Fruit fly (Drosophila melanogaster) whole organism, embryonic: ENCODE measurements around the gene CG12171.

ENCODE experiments used
- Asciz ChIP-seq: fragments of 200-800 bp; sonication (Bioruptor generic); optimal IDR thresholded peaks from 2 replicates; lab custom pipeline; 2017; ENCODE audit warnings: missing biosample characterization, mild to moderate bottlenecking, missing genetic modification characterization, missing genetic modification reagents
- CG10321 ChIP-seq: fragments of 200-800 bp; sonication (Bioruptor generic); IDR thresholded peaks from 2 replicates; pipeline ENCODE4 v1.3.6; 2022; ENCODE audit warnings: missing biosample characterization, missing genetic modification characterization
- CG11456 ChIP-seq: fragments of 200-800 bp; sonication (Bioruptor generic); IDR thresholded peaks from 3 replicates; pipeline ENCODE4 v1.3.6; 2022; ENCODE audit warnings: missing biosample characterization, missing genetic modification characterization
- CG13624 ChIP-seq: fragments of 200-800 bp; sonication (Bioruptor generic); optimal IDR thresholded peaks from 2 replicates; lab custom pipeline; 2016; ENCODE audit warnings: missing biosample characterization, missing genetic modification characterization
- CG14710 ChIP-seq: fragments of 200-800 bp; sonication (Bioruptor generic); optimal IDR thresholded peaks from 3 replicates; lab custom pipeline; 2019; ENCODE audit warnings: missing biosample characterization, mild to moderate bottlenecking, missing genetic modification characterization, moderate library complexity
- CG2120 ChIP-seq: fragments of 200-800 bp; sonication (Bioruptor generic); optimal IDR thresholded peaks from 3 replicates; lab custom pipeline; 2016; ENCODE audit warnings: missing biosample characterization, missing genetic modification characterization
- CG30431 ChIP-seq: fragments of 200-800 bp; sonication (Bioruptor generic); optimal IDR thresholded peaks from 2 replicates; lab custom pipeline; 2017; ENCODE audit warnings: missing biosample characterization, missing genetic modification characterization
- CG32772 ChIP-seq: fragments of 200-800 bp; sonication (Bioruptor generic); IDR thresholded peaks from 2 replicates; pipeline ENCODE4 v1.3.6; 2022; ENCODE audit warnings: missing biosample characterization, missing genetic modification characterization
- CG3281 ChIP-seq: fragments of 200-800 bp; sonication (Bioruptor generic); optimal IDR thresholded peaks from 3 replicates; lab custom pipeline; 2017; ENCODE audit warnings: missing biosample characterization, mild to moderate bottlenecking, missing genetic modification characterization
- CG34224 ChIP-seq: fragments of 200-800 bp; sonication (Bioruptor generic); IDR thresholded peaks from 3 replicates; pipeline ENCODE4 v1.3.6; 2022; ENCODE audit warnings: missing biosample characterization, missing genetic modification characterization; ENCODE audit not compliant: partially characterized antibody
- CG34422 ChIP-seq: fragments of 200-800 bp; sonication (Bioruptor generic); IDR thresholded peaks from 3 replicates; pipeline ENCODE4 v1.3.6; 2022; ENCODE audit warnings: missing biosample characterization, missing genetic modification characterization
- CG4404 ChIP-seq: fragments of 200-800 bp; sonication (Bioruptor generic); IDR thresholded peaks from 2 replicates; pipeline ENCODE4 v1.3.6; 2022; ENCODE audit warnings: missing biosample characterization, missing genetic modification characterization
- CG4854 ChIP-seq: fragments of 200-800 bp; sonication (Bioruptor generic); optimal IDR thresholded peaks from 2 replicates; lab custom pipeline; 2016; ENCODE audit warnings: missing biosample characterization, missing genetic modification characterization, inconsistent platforms
- CG6654 ChIP-seq: fragments of 200-800 bp; sonication (Bioruptor generic); optimal IDR thresholded peaks from 2 replicates; lab custom pipeline; 2017; ENCODE audit warnings: missing biosample characterization, mild to moderate bottlenecking, missing genetic modification characterization
- CG7963 ChIP-seq: fragments of 200-800 bp; sonication (Bioruptor generic); IDR thresholded peaks from 3 replicates; pipeline ENCODE4 v1.3.6; 2022; ENCODE audit warnings: missing biosample characterization, missing genetic modification characterization; ENCODE audit not compliant: partially characterized antibody
- CG8478 ChIP-seq: fragments of >200 bp; optimal IDR thresholded peaks from 2 replicates; lab custom pipeline; 2018
- CG9817 ChIP-seq: fragments of 200-800 bp; sonication (Bioruptor generic); optimal IDR thresholded peaks from 2 replicates; lab custom pipeline; 2018; ENCODE audit warnings: missing biosample characterization, mild to moderate bottlenecking, missing genetic modification characterization, moderate library complexity
- Chrac-16 ChIP-seq: fragments of 200-800 bp; sonication (Bioruptor generic); optimal IDR thresholded peaks from 3 replicates; lab custom pipeline; 2016; ENCODE audit warnings: missing biosample characterization, missing genetic modification characterization
- E2f2 ChIP-seq: fragments of 200-800 bp; sonication (Bioruptor generic); IDR thresholded peaks from 2 replicates; pipeline ENCODE4 v1.3.6; 2022; ENCODE audit warnings: missing biosample characterization, missing genetic modification characterization
- GATAe ChIP-seq: fragments of 200-800 bp; sonication (Bioruptor generic); conservative IDR thresholded peaks from 2 replicates; pipeline ENCODE4 v1.3.6; 2022; ENCODE audit warnings: missing biosample characterization, missing genetic modification characterization
- Gug ChIP-seq: fragments of 200-800 bp; sonication (Bioruptor generic); IDR thresholded peaks from 4 replicates; pipeline ENCODE4 v1.3.6; 2022; ENCODE audit warnings: missing biosample characterization, missing genetic modification characterization
- HLH4C ChIP-seq: fragments of 200-800 bp; sonication (Bioruptor generic); IDR thresholded peaks from 3 replicates; pipeline ENCODE4 v1.3.6; 2022; ENCODE audit warnings: missing biosample characterization, missing genetic modification characterization; ENCODE audit not compliant: partially characterized antibody
- Hr51 ChIP-seq, 2 experiments: fragments of 200-800 bp; sonication (Bioruptor generic); optimal IDR thresholded peaks; 2 replicates in 1 of 2; 3 replicates in 1 of 2; lab custom pipeline; 2016 to 2018; ENCODE audit warnings: missing biosample characterization in 2 of 2, missing genetic modification characterization in 2 of 2, mild to moderate bottlenecking in 1 of 2, moderate library complexity in 1 of 2
- Hsf ChIP-seq: fragments of 200-800 bp; sonication (Bioruptor generic); optimal IDR thresholded peaks from 3 replicates; lab custom pipeline; 2016; ENCODE audit warnings: missing biosample characterization, missing genetic modification characterization
- Ravus ChIP-seq: fragments of 200-800 bp; sonication (Bioruptor generic); IDR thresholded peaks from 2 replicates; pipeline ENCODE4 v1.3.6; 2022; ENCODE audit warnings: missing biosample characterization, missing genetic modification characterization
- Six4 ChIP-seq: fragments of 200-800 bp; sonication (Bioruptor generic); optimal IDR thresholded peaks from 2 replicates; lab custom pipeline; 2016; ENCODE audit warnings: missing biosample characterization, missing genetic modification characterization
- Tbp ChIP-seq: fragments of >200 bp; optimal IDR thresholded peaks from 2 replicates; lab custom pipeline; 2018; ENCODE audit warnings: missing biosample characterization, missing genetic modification characterization
- Usf ChIP-seq: fragments of 200-800 bp; sonication (Bioruptor generic); optimal IDR thresholded peaks from 2 replicates; lab custom pipeline; 2017; ENCODE audit warnings: missing genotype, missing biosample characterization, missing genetic modification characterization
- ab ChIP-seq: fragments of 200-800 bp; sonication (Bioruptor generic); optimal IDR thresholded peaks from 2 replicates; lab custom pipeline; 2016; ENCODE audit warnings: missing biosample characterization, missing genetic modification characterization
- ac ChIP-seq: fragments of 200-800 bp; sonication (Bioruptor generic); optimal IDR thresholded peaks from 3 replicates; lab custom pipeline; 2017; ENCODE audit warnings: missing biosample characterization, mild to moderate bottlenecking, missing genetic modification characterization
- chn ChIP-seq: fragments of 200-800 bp; sonication (Bioruptor generic); optimal IDR thresholded peaks from 2 replicates; lab custom pipeline; 2016; ENCODE audit warnings: missing biosample characterization, missing genetic modification characterization
- crc ChIP-seq: fragments of 200-800 bp; sonication (Bioruptor generic); optimal IDR thresholded peaks from 2 replicates; lab custom pipeline; 2016; ENCODE audit warnings: missing biosample characterization, missing genetic modification characterization
- grn ChIP-seq: fragments of 200-800 bp; sonication (Bioruptor generic); optimal IDR thresholded peaks from 3 replicates; lab custom pipeline; 2017; ENCODE audit warnings: missing biosample characterization, missing genetic modification characterization
- ind ChIP-seq: fragments of 200-800 bp; sonication (Bioruptor generic); optimal IDR thresholded peaks from 3 replicates; lab custom pipeline; 2016; ENCODE audit warnings: missing biosample characterization, missing genetic modification characterization
- lola ChIP-seq, 3 experiments: fragments of >200 bp in 2 of 3; fragments of 200-800 bp in 1 of 3; sonication (Bioruptor generic) in 1 of 3; optimal IDR thresholded peaks; 2 replicates each; lab custom pipeline; 2017 to 2019; ENCODE audit warnings: missing biosample characterization in 3 of 3, missing genetic modification characterization in 3 of 3, mild to moderate bottlenecking in 1 of 3, moderate library complexity in 1 of 3
- mld ChIP-seq: fragments of 200-800 bp; sonication (Bioruptor generic); IDR thresholded peaks from 3 replicates; pipeline ENCODE4 v1.3.6; 2022; ENCODE audit warnings: missing biosample characterization, missing genetic modification characterization; ENCODE audit not compliant: partially characterized antibody
- nerfin-2 ChIP-seq: fragments of 200-800 bp; sonication (Bioruptor generic); IDR thresholded peaks from 2 replicates; pipeline ENCODE4 v1.3.6; 2022; ENCODE audit warnings: missing biosample characterization, missing genetic modification characterization; ENCODE audit not compliant: partially characterized antibody
- p53 ChIP-seq: fragments of 200-800 bp; sonication (Bioruptor generic); optimal IDR thresholded peaks from 2 replicates; lab custom pipeline; 2016; ENCODE audit warnings: missing biosample characterization, missing genetic modification characterization
- pan ChIP-seq, 4 experiments: fragments of >200 bp in 3 of 4; fragments of 200-800 bp in 1 of 4; sonication (Bioruptor generic) in 1 of 4; optimal IDR thresholded peaks in 3 of 4; IDR thresholded peaks in 1 of 4; 2 replicates each; pipeline versions ENCODE4 v1.3.6 to Lab custom; 2017 to 2022; ENCODE audit warnings: missing biosample characterization in 2 of 4, missing genetic modification characterization in 2 of 4, mixed read lengths in 1 of 4
- prd ChIP-seq, 3 experiments: fragments of >200 bp in 2 of 3; fragments of 200-800 bp in 1 of 3; sonication (Bioruptor generic) in 1 of 3; optimal IDR thresholded peaks in 2 of 3; IDR thresholded peaks in 1 of 3; 2 replicates in 2 of 3; 3 replicates in 1 of 3; pipeline versions ENCODE4 v1.3.6 to Lab custom; 2017 to 2022; ENCODE audit warnings: missing biosample characterization in 1 of 3, missing genetic modification characterization in 1 of 3
- pros ChIP-seq: fragments of 200-800 bp; sonication (Bioruptor generic); optimal IDR thresholded peaks from 3 replicates; lab custom pipeline; 2019; ENCODE audit warnings: missing biosample characterization, mild to moderate bottlenecking, missing genetic modification characterization, moderate library complexity
- sd ChIP-seq: fragments of 200-800 bp; sonication (Bioruptor generic); optimal IDR thresholded peaks from 3 replicates; lab custom pipeline; 2018; ENCODE audit warnings: missing biosample characterization, mild to moderate bottlenecking, missing genetic modification characterization, moderate library complexity
- stwl ChIP-seq: fragments of 200-800 bp; sonication (Bioruptor generic); optimal IDR thresholded peaks from 3 replicates; lab custom pipeline; 2018; ENCODE audit warnings: missing biosample characterization, mild to moderate bottlenecking, missing genetic modification characterization, moderate library complexity
- trem ChIP-seq: fragments of 200-800 bp; optimal IDR thresholded peaks from 3 replicates; lab custom pipeline; 2019; ENCODE audit warnings: missing biosample characterization, mild to moderate bottlenecking, missing genetic modification characterization, moderate library complexity
- wek ChIP-seq: fragments of 200-800 bp; sonication (Bioruptor generic); optimal IDR thresholded peaks from 3 replicates; lab custom pipeline; 2018; ENCODE audit warnings: missing biosample characterization, mild to moderate bottlenecking, missing genetic modification characterization, moderate library complexity
- zen2 ChIP-seq: fragments of 200-800 bp; sonication (Bioruptor generic); IDR thresholded peaks from 3 replicates; pipeline ENCODE4 v1.3.6; 2022; ENCODE audit warnings: missing biosample characterization, missing genetic modification characterization; ENCODE audit not compliant: partially characterized antibody
- zf30C ChIP-seq: fragments of 200-800 bp; sonication (Bioruptor generic); optimal IDR thresholded peaks from 3 replicates; lab custom pipeline; 2018; ENCODE audit warnings: missing biosample characterization, mild to moderate bottlenecking, missing genetic modification characterization

Gene CG12171

DNA sequence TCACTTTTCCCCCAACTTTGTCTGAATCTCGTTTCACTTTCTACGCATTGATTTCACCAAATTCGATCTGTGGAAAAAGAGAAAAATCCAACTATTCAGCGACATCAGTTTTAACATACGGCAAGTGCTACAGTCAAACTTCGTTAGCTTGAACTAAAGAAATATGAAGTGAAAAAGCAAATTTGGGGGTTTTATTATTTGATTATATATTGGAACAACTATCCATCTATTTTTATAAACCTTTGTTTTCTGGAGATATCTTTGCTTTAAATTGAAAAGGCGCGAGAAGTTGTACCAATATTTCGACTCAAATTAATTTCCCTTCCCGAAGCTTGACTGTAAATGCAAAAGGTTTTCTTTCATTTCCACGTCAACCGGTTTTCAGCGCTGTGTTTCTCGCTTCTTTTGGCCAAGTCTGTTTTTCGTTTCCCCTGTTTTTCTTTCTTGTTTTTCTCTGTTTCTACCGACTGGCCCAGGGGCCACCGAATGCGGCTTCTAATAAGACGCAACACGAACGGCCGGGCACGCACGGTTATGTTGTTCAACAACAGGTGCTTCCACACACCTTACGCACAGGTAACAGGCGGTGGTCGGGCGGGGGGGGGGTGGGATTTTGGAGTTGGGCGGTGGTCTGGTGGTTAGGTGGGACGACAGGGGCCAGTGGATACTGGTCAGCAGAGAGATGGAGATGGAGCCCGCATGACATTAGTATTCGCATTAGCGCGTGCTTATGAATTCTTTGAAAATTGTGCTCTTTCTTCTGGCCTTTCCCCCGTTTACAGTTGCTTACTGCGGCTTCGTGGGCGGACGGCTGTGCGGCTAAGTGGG, 49.7 kb downstream of the CG12171 start (continued):
- TF ChIP-seq Hsf (GFP tag; lab: Kevin White, UChicago), result peak; percentile 59
- TF ChIP-seq crc (GFP tag; lab: Kevin White, UChicago), result no peak
- TF ChIP-seq CG8478 (lab: Kevin White, UChicago), result no peak
- TF ChIP-seq nerfin-2 (GFP tag; lab: Robert Waterston, UW), result no peak
- TF ChIP-seq Usf (GFP tag; lab: Kevin White, UChicago), result peak; percentile 10
- TF ChIP-seq prd (optimal IDR thresholded peaks at IDR 0.05; lab: Kevin White, UChicago), result no peak
- TF ChIP-seq prd (GFP tag; IDR thresholded peaks at IDR 0.05; lab: Robert Waterston, UW), result peak; percentile 50; the same call in 2 of the 3 replicates
- TF ChIP-seq CG4854 (GFP tag; lab: Kevin White, UChicago), result peak; percentile 9
- TF ChIP-seq Ravus, result no peak
- TF ChIP-seq CG6654, result no peak
- TF ChIP-seq CG30431, result no peak
- peak; percentile 36 for TF ChIP-seq ind (GFP tag; lab: Kevin White, UChicago)
- TF ChIP-seq CG9817 (tag; lab: Kevin White, UChicago), result no peak
- peak; percentile 59 for TF ChIP-seq trem (tag; lab: Kevin White, UChicago)
- no peak for TF ChIP-seq CG2120 (GFP tag; lab: Kevin White, UChicago)
- TF ChIP-seq chn, result peak; percentile 33
- no peak for TF ChIP-seq CG4404 (GFP tag; lab: Robert Waterston, UW)
- TF ChIP-seq lola (GFP tag; optimal IDR thresholded peaks at IDR 0.05; lab: Kevin White, UChicago), result peak in 1 of 3 experiments; percentile 75
- TF ChIP-seq wek (GFP tag; lab: Kevin White, UChicago), result no peak
- no peak for TF ChIP-seq zen2 (GFP tag; lab: Robert Waterston, UW)
- peak; percentile 10; the same call in 1 of the 4 replicates for TF ChIP-seq Gug
- no peak for TF ChIP-seq GATAe (GFP tag; lab: Robert Waterston, UW)
- TF ChIP-seq CG14710 (tag; lab: Kevin White, UChicago), result peak; percentile 71
- TF ChIP-seq pros (GFP tag; lab: Kevin White, UChicago), result peak; percentile 58
- no peak for TF ChIP-seq E2f2 (GFP tag; lab: Robert Waterston, UW)
- TF ChIP-seq mld (GFP tag; lab: Robert Waterston, UW), result no peak
- TF ChIP-seq CG11456 (GFP tag; lab: Robert Waterston, UW), result no peak
- peak; percentile 69 for TF ChIP-seq Asciz (GFP tag; lab: Kevin White, UChicago)
- no peak for TF ChIP-seq Six4 (GFP tag; lab: Kevin White, UChicago)
- TF ChIP-seq HLH4C (GFP tag; lab: Robert Waterston, UW), result no peak
- no peak for TF ChIP-seq ab
- TF ChIP-seq CG10321 (GFP tag; lab: Robert Waterston, UW), result no peak
- TF ChIP-seq ac (GFP tag; lab: Kevin White, UChicago), result peak; percentile 25
- peak; percentile 17 for TF ChIP-seq CG13624
- no peak for TF ChIP-seq p53
- TF ChIP-seq CG7963 (GFP tag; lab: Robert Waterston, UW), result no peak
- TF ChIP-seq CG34224 (GFP tag; lab: Robert Waterston, UW), result no peak
- TF ChIP-seq zf30C, result no peak
- TF ChIP-seq CG34422 (GFP tag; lab: Robert Waterston, UW), result no peak
- no peak for TF ChIP-seq stwl
- TF ChIP-seq grn, result no peak
- TF ChIP-seq sd (tag; lab: Kevin White, UChicago), result no peak
- peak; percentile 36; the same call in 1 of the 2 replicates for TF ChIP-seq CG32772
- no peak for TF ChIP-seq pan (optimal IDR thresholded peaks at IDR 0.05; lab: Kevin White, UChicago)
- peak in 1 of 2 experiments; percentile 70 for TF ChIP-seq pan (GFP tag; optimal IDR thresholded peaks at IDR 0.05 in 1 of 2, IDR thresholded peaks at IDR 0.05 in 1 of 2)
- peak in 1 of 2 experiments; percentile 9 for TF ChIP-seq Hr51 (GFP tag; optimal IDR thresholded peaks at IDR 0.05; lab: Kevin White, UChicago)
- TF ChIP-seq Chrac-16 (GFP tag; lab: Kevin White, UChicago), result peak; percentile 48
- peak; percentile 3 for TF ChIP-seq CG3281 (GFP tag; lab: Kevin White, UChicago)
- no peak for TF ChIP-seq Tbp (GFP tag; lab: Kevin White, UChicago)
